Worm (Caenorhabditis elegans) whole organism, L3 larva: ENCODE measurements around the gene nhr-112.

Source experiments
- ZK546.5 ChIP-seq: sonication (generic microtip); optimal IDR thresholded peaks from 2 replicates; lab custom pipeline; 2017; ENCODE audit warnings: missing biosample characterization, missing genetic modification characterization
- ama-1 ChIP-seq: fragments of 150-350 bp; optimal IDR thresholded peaks from 2 replicates; lab custom pipeline; 2018
- ceh-16 ChIP-seq: sonication (generic microtip); optimal IDR thresholded peaks from 2 replicates; lab custom pipeline; 2017; ENCODE audit warnings: missing biosample characterization, missing genetic modification characterization
- ceh-28 ChIP-seq: fragments of 150-350 bp; optimal IDR thresholded peaks from 2 replicates; lab custom pipeline; 2014; ENCODE audit warnings: missing biosample characterization, missing genetic modification reagents, missing genetic modification characterization
- ceh-82 ChIP-seq: fragments of 150-350 bp; optimal IDR thresholded peaks from 2 replicates; lab custom pipeline; 2014; ENCODE audit warnings: missing biosample characterization, missing genetic modification characterization
- ceh-9 ChIP-seq: sonication (generic microtip); optimal IDR thresholded peaks from 2 replicates; lab custom pipeline; 2018; ENCODE audit warnings: missing biosample characterization, missing genetic modification characterization
- daf-12 ChIP-seq: fragments of 150-350 bp; optimal IDR thresholded peaks from 2 replicates; lab custom pipeline; 2014; ENCODE audit warnings: missing biosample characterization, missing genetic modification reagents, missing genetic modification characterization
- egl-27 ChIP-seq: sonication (generic microtip); optimal IDR thresholded peaks from 4 replicates; lab custom pipeline; 2017; ENCODE audit warnings: missing biosample characterization, missing genetic modification reagents, missing genetic modification characterization
- egl-5 ChIP-seq: fragments of 150-350 bp; optimal IDR thresholded peaks from 2 replicates; lab custom pipeline; 2017; ENCODE audit warnings: missing biosample characterization, missing genetic modification reagents, missing genetic modification characterization, inconsistent platforms
- elt-1 ChIP-seq: fragments of 150-350 bp; optimal IDR thresholded peaks from 2 replicates; lab custom pipeline; 2014; ENCODE audit warnings: missing biosample characterization, missing genetic modification characterization
- elt-2 ChIP-seq: sonication (generic microtip); optimal IDR thresholded peaks from 2 replicates; lab custom pipeline; 2016; ENCODE audit warnings: missing genetic modification reagents, mild to moderate bottlenecking, missing genetic modification characterization, missing compliant biosample characterization
- elt-3 ChIP-seq, 3 experiments: fragments of 150-350 bp in 1 of 3; sonication (generic microtip) in 2 of 3; optimal IDR thresholded peaks; 2 replicates in 2 of 3; 4 replicates in 1 of 3; lab custom pipeline; 2014 to 2017; ENCODE audit warnings: missing biosample characterization in 3 of 3, missing genetic modification characterization in 3 of 3
- eor-1 ChIP-seq, 2 experiments: fragments of 150-350 bp; optimal IDR thresholded peaks; 2 replicates each; lab custom pipeline; 2014 to 2018; ENCODE audit warnings: missing biosample characterization in 2 of 2, missing genetic modification characterization in 2 of 2
- fkh-10 ChIP-seq: sonication (generic microtip); optimal IDR thresholded peaks from 2 replicates; lab custom pipeline; 2017; ENCODE audit warnings: missing biosample characterization, missing genetic modification reagents, missing genetic modification characterization
- fkh-2 ChIP-seq: fragments of 150-350 bp; optimal IDR thresholded peaks from 2 replicates; lab custom pipeline; 2014; ENCODE audit warnings: missing biosample characterization, missing genetic modification reagents, missing genetic modification characterization
- fos-1 ChIP-seq: fragments of 150-350 bp; optimal IDR thresholded peaks from 2 replicates; lab custom pipeline; 2014; ENCODE audit warnings: missing biosample characterization, missing genetic modification characterization
- jun-1 ChIP-seq: fragments of 150-350 bp; optimal IDR thresholded peaks from 2 replicates; lab custom pipeline; 2014; ENCODE audit warnings: missing biosample characterization, missing genetic modification reagents, missing genetic modification characterization
- lin-15B ChIP-seq: fragments of 150-350 bp; optimal IDR thresholded peaks from 2 replicates; lab custom pipeline; 2014; ENCODE audit warnings: missing biosample characterization, missing genetic modification characterization
- lsy-12 ChIP-seq: sonication (generic microtip); optimal IDR thresholded peaks from 2 replicates; lab custom pipeline; 2016; ENCODE audit warnings: mild to moderate bottlenecking, missing genetic modification characterization, missing compliant biosample characterization
- mml-1 ChIP-seq: fragments of 150-350 bp; sonication (generic microtip); optimal IDR thresholded peaks from 3 replicates; lab custom pipeline; 2014; ENCODE audit warnings: missing biosample characterization, missing genetic modification characterization
- nhr-11 ChIP-seq: fragments of 150-350 bp; optimal IDR thresholded peaks from 2 replicates; lab custom pipeline; 2014; ENCODE audit warnings: missing biosample characterization, missing genetic modification characterization
- nhr-12 ChIP-seq: fragments of 150-350 bp; optimal IDR thresholded peaks from 2 replicates; lab custom pipeline; 2014; ENCODE audit warnings: missing biosample characterization, missing genetic modification characterization
- nhr-23 ChIP-seq: fragments of 150-350 bp; optimal IDR thresholded peaks from 2 replicates; lab custom pipeline; 2014; ENCODE audit warnings: missing biosample characterization, missing genetic modification reagents, missing genetic modification characterization
- nhr-25 ChIP-seq: sonication (generic microtip); optimal IDR thresholded peaks from 2 replicates; lab custom pipeline; 2017; ENCODE audit warnings: missing biosample characterization, missing genetic modification characterization
- nhr-28 ChIP-seq: fragments of 150-350 bp; optimal IDR thresholded peaks from 2 replicates; lab custom pipeline; 2014; ENCODE audit warnings: missing biosample characterization, missing genetic modification characterization
- nhr-43 ChIP-seq: sonication (generic microtip); optimal IDR thresholded peaks from 2 replicates; lab custom pipeline; 2016; ENCODE audit warnings: mild to moderate bottlenecking, missing genetic modification characterization, missing compliant biosample characterization; ENCODE audit not compliant: poor library complexity, severe bottlenecking
- nhr-67 ChIP-seq: fragments of 150-350 bp; optimal IDR thresholded peaks from 2 replicates; lab custom pipeline; 2014; ENCODE audit warnings: missing biosample characterization, missing genetic modification characterization
- nhr-76 ChIP-seq: fragments of 150-350 bp; sonication (generic microtip); optimal IDR thresholded peaks from 5 replicates; lab custom pipeline; 2014; ENCODE audit warnings: missing biosample characterization, missing genetic modification characterization
- nhr-77 ChIP-seq: fragments of 150-350 bp; optimal IDR thresholded peaks from 2 replicates; lab custom pipeline; 2014; ENCODE audit warnings: missing biosample characterization, missing genetic modification characterization
- pha-4 ChIP-seq: fragments of 150-350 bp; optimal IDR thresholded peaks from 2 replicates; lab custom pipeline; 2014; ENCODE audit warnings: missing biosample characterization, missing genetic modification reagents, missing genetic modification characterization
- pqm-1 ChIP-seq: fragments of 150-350 bp; optimal IDR thresholded peaks from 2 replicates; lab custom pipeline; 2017; ENCODE audit warnings: missing biosample characterization, missing genetic modification characterization, inconsistent platforms
- skn-1 ChIP-seq: fragments of 150-350 bp; optimal IDR thresholded peaks from 2 replicates; lab custom pipeline; 2014; ENCODE audit warnings: missing biosample characterization, missing genetic modification characterization
- snpc-4 ChIP-seq: fragments of 150-350 bp; optimal IDR thresholded peaks from 2 replicates; lab custom pipeline; 2014; ENCODE audit warnings: missing biosample characterization, missing genetic modification characterization
- tbx-2 ChIP-seq: sonication (generic microtip); optimal IDR thresholded peaks from 2 replicates; lab custom pipeline; 2016; ENCODE audit warnings: mild to moderate bottlenecking, missing genetic modification characterization, missing compliant biosample characterization
- unc-39 ChIP-seq: sonication (generic microtip); optimal IDR thresholded peaks from 4 replicates; lab custom pipeline; 2017; ENCODE audit warnings: missing biosample characterization, missing genetic modification characterization
- unc-62 ChIP-seq: fragments of 150-350 bp; sonication (generic microtip); optimal IDR thresholded peaks from 4 replicates; lab custom pipeline; 2014; ENCODE audit warnings: missing biosample characterization, missing genetic modification reagents, missing genetic modification characterization
- zag-1 ChIP-seq: fragments of 150-350 bp; optimal IDR thresholded peaks from 2 replicates; lab custom pipeline; 2014; ENCODE audit warnings: missing biosample characterization, missing genetic modification characterization
- ztf-11 ChIP-seq: fragments of 150-350 bp; optimal IDR thresholded peaks from 2 replicates; lab custom pipeline; 2014; ENCODE audit warnings: missing biosample characterization, missing genetic modification characterization

Gene nhr-112

DNA sequence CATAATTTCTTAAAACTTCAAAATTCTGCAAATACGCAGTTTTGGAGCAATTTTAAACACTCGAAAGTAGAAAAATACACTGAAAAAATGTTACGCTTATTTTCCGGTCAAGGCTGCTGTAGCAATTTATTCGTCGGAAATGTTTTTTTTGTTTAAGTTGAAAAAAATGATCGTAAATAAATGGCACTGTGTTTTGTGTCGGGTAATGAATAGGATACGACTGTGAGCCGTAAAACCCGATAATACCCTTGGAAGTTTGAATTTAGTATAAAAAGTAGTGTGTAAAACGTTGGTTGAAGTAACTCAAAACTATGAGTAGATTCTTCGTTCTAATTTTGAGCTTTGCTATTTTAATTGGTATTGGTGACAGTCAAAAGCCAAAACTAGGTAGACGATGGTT is 3.3 kb upstream of the nhr-112 start, which contains the start of gene T25E12.14:
TSS of gene T25E12.14 (plus strand) at position 301 of the 400 bp plus-strand sequence.
- TF ChIP-seq ZK546.5 (tag; lab: Kevin White, UChicago) (no peak), ceh-16 (no peak), ceh-9 (tag; lab: Kevin White, UChicago) (no peak), egl-27 (tag; lab: Kevin White, UChicago) (no peak), egl-5 (tag; lab: Kevin White, UChicago) (no peak), ama-1 (lab: Kevin White, UChicago) (no peak), unc-39 (tag; lab: Kevin White, UChicago) (no peak), fkh-10 (GFP tag; lab: Kevin White, UChicago) (no peak), nhr-25 (tag; lab: Kevin White, UChicago) (no peak), unc-62 (GFP tag; lab: Kevin White, UChicago) (no peak), nhr-28 (tag; lab: Kevin White, UChicago) (no peak), lin-15B (tag; lab: Kevin White, UChicago) (no peak), snpc-4 (tag; lab: Kevin White, UChicago) (no peak), pha-4 (no peak), ceh-28 (tag; lab: Kevin White, UChicago) (no peak), nhr-23 (no peak)
- TF ChIP-seq, all 47 proteins: peak for 0

DNA sequence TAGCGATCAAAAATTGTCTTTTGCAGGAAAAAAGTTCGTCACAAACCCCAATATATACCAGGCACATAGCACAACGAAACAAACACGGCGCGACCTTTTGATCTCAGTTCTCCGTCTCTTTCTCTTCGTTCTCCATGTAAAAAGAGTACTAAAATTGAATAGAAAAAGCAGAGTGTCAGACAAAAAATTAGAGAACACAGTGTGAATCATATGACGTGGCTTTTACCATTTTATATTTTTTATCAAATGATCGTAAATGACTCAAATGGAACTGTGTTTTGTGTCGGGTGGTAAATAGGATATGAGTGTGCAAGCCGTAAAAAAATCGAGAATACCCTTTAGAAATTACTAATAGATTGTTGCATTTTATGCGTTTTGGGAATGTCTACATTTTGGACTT is 2.3 kb upstream of the nhr-112 start:
- TF ChIP-seq snpc-4 (tag; lab: Kevin White, UChicago) (peak; percentile 40), daf-12 (tag; lab: Kevin White, UChicago) (no peak), jun-1 (tag; lab: Kevin White, UChicago) (peak; percentile 79), egl-5 (tag; lab: Kevin White, UChicago) (no peak), pha-4 (peak; percentile 87), ceh-82 (tag; lab: Kevin White, UChicago) (no peak), nhr-11 (no peak), mml-1 (tag; lab: Kevin White, UChicago) (no peak), ztf-11 (no peak), nhr-25 (tag; lab: Kevin White, UChicago) (no peak), lsy-12 (tag; lab: Kevin White, UChicago) (no peak), pqm-1 (peak; percentile 98), eor-1 (tag; optimal IDR thresholded peaks at IDR 0.05; lab: Kevin White, UChicago) (no peak), elt-2 (tag; lab: Kevin White, UChicago) (peak; percentile 86)

DNA sequence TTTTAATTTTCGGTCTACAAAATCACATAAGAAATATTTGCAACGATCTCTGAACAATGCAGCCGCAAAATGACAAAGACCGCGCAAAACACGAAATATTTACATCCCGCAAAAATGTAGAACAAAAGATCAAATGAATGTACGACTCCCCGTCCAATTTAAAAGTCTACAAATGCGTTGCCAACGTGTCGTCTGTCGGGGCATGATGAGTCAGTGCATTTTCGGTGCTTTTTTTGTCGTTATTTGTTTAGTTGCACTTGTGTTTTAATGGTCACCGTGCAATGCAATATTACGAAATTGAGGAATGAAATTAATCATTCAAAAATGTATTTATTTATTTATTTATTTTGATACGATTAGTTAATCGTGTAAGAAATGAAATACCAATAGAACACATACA is 930 bp upstream of the nhr-112 start:
- TF ChIP-seq elt-1, result no peak
- TF ChIP-seq pha-4, result peak; percentile 73

DNA sequence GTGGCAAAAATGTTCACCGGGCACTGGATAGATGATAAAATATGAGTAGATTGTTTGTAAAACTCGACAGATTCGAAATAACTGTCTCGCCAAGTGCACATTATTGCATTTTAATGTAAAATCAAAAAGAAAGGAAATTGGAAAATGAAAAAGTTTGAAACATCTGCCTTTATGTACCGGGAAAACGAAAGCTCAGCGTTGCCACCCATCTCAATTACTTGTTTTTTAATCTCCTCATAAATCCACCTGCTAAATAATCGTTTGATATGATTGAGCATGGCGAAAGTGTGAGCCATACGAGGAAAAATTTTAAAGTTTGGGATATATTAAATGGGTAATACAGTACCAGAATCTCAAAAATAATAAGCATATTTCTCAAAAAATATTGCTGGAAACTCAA is 7.1 kb downstream of the nhr-112 start, which contains the start of gene srh-137:
TSS of gene srh-137 (minus strand) at position 101 of the 400 bp plus-strand sequence.
- TF ChIP-seq elt-3 (tag; optimal IDR thresholded peaks at IDR 0.05; lab: Kevin White, UChicago) (no peak), nhr-67 (tag; lab: Kevin White, UChicago) (no peak), zag-1 (tag; lab: Kevin White, UChicago) (no peak), tbx-2 (tag; lab: Kevin White, UChicago) (no peak), lsy-12 (tag; lab: Kevin White, UChicago) (no peak), nhr-43 (tag; lab: Kevin White, UChicago) (no peak), daf-12 (tag; lab: Kevin White, UChicago) (no peak), egl-27 (tag; lab: Kevin White, UChicago) (no peak), ZK546.5 (tag; lab: Kevin White, UChicago) (no peak), egl-5 (tag; lab: Kevin White, UChicago) (no peak), fkh-10 (GFP tag; lab: Kevin White, UChicago) (no peak), ceh-16 (no peak), fos-1 (tag; lab: Kevin White, UChicago) (no peak), nhr-76 (tag; lab: Kevin White, UChicago) (no peak), skn-1 (tag; lab: Kevin White, UChicago) (no peak), ztf-11 (no peak), ceh-9 (tag; lab: Kevin White, UChicago) (no peak)

DNA sequence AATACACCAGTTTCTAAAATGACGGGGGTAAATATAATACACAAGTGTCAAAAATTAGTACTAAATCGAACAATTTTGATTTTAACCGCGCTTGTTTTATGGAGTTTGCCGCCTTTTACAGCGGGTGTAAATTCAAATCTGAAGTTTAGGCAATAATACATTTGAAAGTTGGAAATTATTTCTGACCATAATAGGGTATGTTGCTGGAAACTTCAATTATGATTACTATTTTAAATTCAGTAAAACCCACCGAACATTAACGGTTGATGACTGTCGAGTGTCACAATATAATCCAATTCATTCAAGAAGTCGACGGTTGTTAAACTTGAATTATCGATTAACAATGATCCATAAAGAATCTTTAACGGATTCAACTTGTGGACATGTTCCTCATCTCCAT is 9.8 kb downstream of the nhr-112 start:
- TF ChIP-seq ceh-82 (tag; lab: Kevin White, UChicago) (no peak), eor-1 (tag; optimal IDR thresholded peaks at IDR 0.05; lab: Kevin White, UChicago) (no peak), elt-3 (tag; optimal IDR thresholded peaks at IDR 0.05; lab: Kevin White, UChicago) (no peak), ama-1 (lab: Kevin White, UChicago) (no peak), fkh-10 (GFP tag; lab: Kevin White, UChicago) (no peak), nhr-12 (tag; lab: Kevin White, UChicago) (no peak), unc-62 (GFP tag; lab: Kevin White, UChicago) (no peak), nhr-11 (no peak), egl-5 (tag; lab: Kevin White, UChicago) (no peak), nhr-77 (tag; lab: Kevin White, UChicago) (no peak), fkh-2 (no peak), tbx-2 (tag; lab: Kevin White, UChicago) (no peak), elt-1 (no peak)
